Worm (Caenorhabditis elegans): ENCODE measurements around the gene F54D12.2.

Gene F54D12.2

ce11 chrII:1372138-1372537 is 26.4 kb upstream of the F54D12.2 start (continued):
- TF ChIP-seq nfya-1 (tag; optimal IDR thresholded peaks at IDR 0.05; ENCODE audit: borderline replicate concordance, insufficient read depth) (no peak), hrde-1 (tag; optimal IDR thresholded peaks at IDR 0.05; ENCODE audit: borderline replicate concordance) (no peak), chd-7 (tag; optimal IDR thresholded peaks at IDR 0.05) (no peak), lsl-1 (GFP tag; optimal IDR thresholded peaks at IDR 0.05) (no peak)

ce11 chrII:1372966-1373365 is 25.5 kb upstream of the F54D12.2 start:
- TF ChIP-seq ceh-27 (GFP tag; optimal IDR thresholded peaks at IDR 0.05) = no peak
- no peak for TF ChIP-seq hmg-20 (GFP tag; IDR thresholded peaks at IDR 0.05)
- peak; percentile 83 for TF ChIP-seq nfyb-1 (GFP tag; IDR thresholded peaks at IDR 0.05)

ce11 chrII:1374486-1374885 is 24.0 kb upstream of the F54D12.2 start:
- TF ChIP-seq egrh-3 (GFP tag; IDR thresholded peaks at IDR 0.05) (no peak), lir-1 (GFP tag; conservative IDR thresholded peaks at IDR 0.05) (no peak), Y53F4B.3 (GFP tag; IDR thresholded peaks at IDR 0.05) (no peak), snpc-1.1 (tag; optimal IDR thresholded peaks at IDR 0.05; ENCODE audit: insufficient read depth) (no peak), ekl-4 (GFP tag; IDR thresholded peaks at IDR 0.05) (no peak), D2030.7 (GFP tag; IDR thresholded peaks at IDR 0.05) (no peak), rec-8 (tag; optimal IDR thresholded peaks at IDR 0.05) (no peak), lsy-27 (tag; optimal IDR thresholded peaks at IDR 0.05; ENCODE audit: borderline replicate concordance, insufficient read depth) (no peak), nfya-2 (GFP tag; IDR thresholded peaks at IDR 0.05) (no peak), madf-3 (GFP tag; IDR thresholded peaks at IDR 0.05) (no peak), Y53G8AR.9 (GFP tag; conservative IDR thresholded peaks at IDR 0.05) (no peak), lin-40 (tag; optimal IDR thresholded peaks at IDR 0.05) (no peak), let-526 (GFP tag; IDR thresholded peaks at IDR 0.05) (no peak), akir-1 (GFP tag; optimal IDR thresholded peaks at IDR 0.05) (no peak), hsf-1 (GFP tag; IDR thresholded peaks at IDR 0.05) (no peak), C17E4.6 (GFP tag; IDR thresholded peaks at IDR 0.05) (no peak), ceh-40 (GFP tag; IDR thresholded peaks at IDR 0.05) (no peak), B0019.2 (GFP tag; conservative IDR thresholded peaks at IDR 0.05) (no peak)

ce11 chrII:1374889-1375288 is 23.6 kb upstream of the F54D12.2 start, which contains the start of gene rog-1:
TSS of gene rog-1 (minus strand) at chrII:1374989.
- TF ChIP-seq Y53F4B.3 (GFP tag; IDR thresholded peaks at IDR 0.05) = no peak
- TF ChIP-seq ztf-6 (GFP tag; IDR thresholded peaks at IDR 0.05) = no peak
- no peak for TF ChIP-seq pbrm-1 (GFP tag; IDR thresholded peaks at IDR 0.05)
- TF ChIP-seq zfh-2 (GFP tag; conservative IDR thresholded peaks at IDR 0.05) = no peak
- TF ChIP-seq nfyb-1 (GFP tag; IDR thresholded peaks at IDR 0.05) = no peak
- no peak for TF ChIP-seq hsf-1 (GFP tag; IDR thresholded peaks at IDR 0.05)
- TF ChIP-seq nhr-27 (tag; optimal IDR thresholded peaks at IDR 0.05) = no peak
- no peak for TF ChIP-seq sptf-2 (GFP tag; optimal IDR thresholded peaks at IDR 0.05)
- no peak for TF ChIP-seq F22D6.2 (tag; optimal IDR thresholded peaks at IDR 0.05)

ce11 chrII:1375627-1376026 is 22.9 kb upstream of the F54D12.2 start:
- TF ChIP-seq nfyb-1 (GFP tag; IDR thresholded peaks at IDR 0.05) = no peak
- no peak for TF ChIP-seq ZK185.1 (tag; optimal IDR thresholded peaks at IDR 0.05; ENCODE audit: poor library complexity, severe bottlenecking)
- no peak for TF ChIP-seq Y53F4B.3 (GFP tag; IDR thresholded peaks at IDR 0.05)
- TF ChIP-seq fkh-3 (tag; optimal IDR thresholded peaks at IDR 0.05) = no peak
- no peak for TF ChIP-seq hlh-12 (tag; optimal IDR thresholded peaks at IDR 0.05)
- TF ChIP-seq gei-17 (GFP tag; optimal IDR thresholded peaks at IDR 0.05) = no peak
- no peak for TF ChIP-seq aptf-2 (GFP tag; conservative IDR thresholded peaks at IDR 0.05)
- TF ChIP-seq Y67H2A.10 (GFP tag; conservative IDR thresholded peaks at IDR 0.05) = no peak
- TF ChIP-seq F22D6.2 (tag; optimal IDR thresholded peaks at IDR 0.05) = no peak
- TF ChIP-seq egl-44 (GFP tag; IDR thresholded peaks at IDR 0.05) = no peak
- no peak for TF ChIP-seq nfya-2 (GFP tag; IDR thresholded peaks at IDR 0.05)
- no peak for TF ChIP-seq pbrm-1 (GFP tag; IDR thresholded peaks at IDR 0.05)
- no peak for TF ChIP-seq chd-7 (tag; optimal IDR thresholded peaks at IDR 0.05)
- TF ChIP-seq lin-35 (GFP tag; optimal IDR thresholded peaks at IDR 0.05) = no peak
- no peak for TF ChIP-seq tlf-1 (GFP tag; optimal IDR thresholded peaks at IDR 0.05)
- TF ChIP-seq nfya-1 (tag; optimal IDR thresholded peaks at IDR 0.05; ENCODE audit: borderline replicate concordance, insufficient read depth) = no peak
- no peak for TF ChIP-seq ztf-26 (tag; optimal IDR thresholded peaks at IDR 0.05)
- TF ChIP-seq hrde-1 (tag; optimal IDR thresholded peaks at IDR 0.05; ENCODE audit: borderline replicate concordance) = no peak
